Fruit fly (Drosophila melanogaster) whole organism, embryonic: Measurements from ENCODE around the gene Lipt2.

Source experiments
- CG18011 ChIP-seq: fragments of 200-800 bp; sonication (Bioruptor generic); optimal IDR thresholded peaks from 2 replicates; lab custom pipeline; 2017; ENCODE audit warnings: missing biosample characterization, missing genetic modification characterization, mild to moderate bottlenecking, moderate library complexity, missing genotype
- CG4282 ChIP-seq: fragments of 200-800 bp; sonication (Bioruptor generic); optimal IDR thresholded peaks from 2 replicates; lab custom pipeline; 2016; ENCODE audit warnings: missing biosample characterization, missing genetic modification characterization
- CTCF ChIP-seq: fragments of 200-800 bp; sonication (Bioruptor generic); optimal IDR thresholded peaks from 2 replicates; lab custom pipeline; 2017; ENCODE audit warnings: missing biosample characterization, mild to moderate bottlenecking, missing genetic modification characterization, moderate library complexity
- Optix ChIP-seq: fragments of 200-800 bp; sonication (Bioruptor generic); IDR thresholded peaks from 3 replicates; pipeline ENCODE4 v1.3.6; 2022; ENCODE audit warnings: missing biosample characterization, missing genetic modification characterization
- ash1 ChIP-seq: fragments of 200-800 bp; sonication (Bioruptor generic); optimal IDR thresholded peaks from 2 replicates; lab custom pipeline; 2018; ENCODE audit warnings: missing biosample characterization, mild to moderate bottlenecking, missing genetic modification characterization
- corto ChIP-seq: fragments of 200-800 bp; sonication (Bioruptor generic); optimal IDR thresholded peaks from 2 replicates; lab custom pipeline; 2016; ENCODE audit warnings: missing biosample characterization, mild to moderate bottlenecking, missing genetic modification characterization, moderate library complexity
- slou ChIP-seq: fragments of 200-800 bp; sonication (Bioruptor generic); optimal IDR thresholded peaks from 3 replicates; lab custom pipeline; 2016; ENCODE audit warnings: missing biosample characterization, missing genetic modification characterization

DNA sequence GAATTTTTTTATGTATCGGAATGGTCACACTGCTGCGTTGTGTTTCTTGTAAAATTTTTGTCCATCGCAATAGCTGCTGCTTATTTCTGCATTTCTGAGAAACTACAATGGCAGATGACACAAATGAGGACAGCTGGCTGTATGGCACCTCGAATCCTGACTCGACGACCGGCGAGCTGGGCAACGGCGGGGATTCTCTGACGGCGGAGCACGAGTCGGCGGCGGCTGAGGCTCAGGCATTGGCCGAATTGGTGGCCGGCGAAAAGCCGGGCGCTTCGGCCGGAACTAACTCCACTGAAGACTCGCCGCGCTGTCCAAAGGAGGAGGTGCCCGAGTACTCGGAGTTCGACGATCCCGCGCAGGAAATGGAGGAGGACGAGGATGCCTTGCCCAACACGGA, 47.9 kb upstream of the Lipt2 start, which contains the start of gene Fip1:
- no peak for TF ChIP-seq slou
- TF ChIP-seq CG4282 (GFP tag; lab: Kevin White, UChicago), result no peak
- no peak for TF ChIP-seq CTCF (GFP tag; lab: Kevin White, UChicago)
- no peak for TF ChIP-seq corto (GFP tag; lab: Kevin White, UChicago)
- TF ChIP-seq ash1, result no peak
- TF ChIP-seq CG18011 (GFP tag; lab: Kevin White, UChicago), result no peak
- no peak for TF ChIP-seq Optix (GFP tag; lab: Robert Waterston, UW)
